Fruit fly (Drosophila melanogaster) whole organism, embryonic: ENCODE data around the gene Mur2B.

Experiments
- Atf6 ChIP-seq: fragments of 200-800 bp; sonication (Bioruptor generic); IDR thresholded peaks from 2 replicates; pipeline ENCODE4 v1.3.6; 2022; ENCODE audit warnings: missing biosample characterization, missing genetic modification characterization
- Blimp-1 ChIP-seq: fragments of 200-800 bp; sonication (Bioruptor generic); optimal IDR thresholded peaks from 3 replicates; lab custom pipeline; 2018; ENCODE audit warnings: missing biosample characterization, missing genetic modification characterization, mild to moderate bottlenecking, moderate library complexity, missing genetic modification reagents
- BtbVII ChIP-seq: fragments of 200-800 bp; sonication (Bioruptor generic); optimal IDR thresholded peaks from 3 replicates; lab custom pipeline; 2017; ENCODE audit warnings: missing biosample characterization, mild to moderate bottlenecking, missing genetic modification characterization
- CG11398 ChIP-seq: fragments of 200-800 bp; sonication (Bioruptor generic); optimal IDR thresholded peaks from 2 replicates; lab custom pipeline; 2016; ENCODE audit warnings: missing biosample characterization, missing genetic modification characterization
- CG12299 ChIP-seq: fragments of 200-800 bp; sonication (Bioruptor generic); optimal IDR thresholded peaks from 2 replicates; lab custom pipeline; 2018; ENCODE audit warnings: missing biosample characterization, mild to moderate bottlenecking, missing genetic modification characterization
- CG15696 ChIP-seq: fragments of 200-800 bp; sonication (Bioruptor generic); optimal IDR thresholded peaks from 2 replicates; lab custom pipeline; 2019; ENCODE audit warnings: missing biosample characterization, mild to moderate bottlenecking, missing genetic modification characterization, moderate library complexity
- CG17802 ChIP-seq: fragments of 200-800 bp; sonication (Bioruptor generic); optimal IDR thresholded peaks from 2 replicates; lab custom pipeline; 2018; ENCODE audit warnings: missing biosample characterization, mild to moderate bottlenecking, missing genetic modification characterization, moderate library complexity
- CG18476 ChIP-seq: fragments of 200-800 bp; sonication (Bioruptor generic); optimal IDR thresholded peaks from 2 replicates; lab custom pipeline; 2016; ENCODE audit warnings: missing biosample characterization, mild to moderate bottlenecking, missing genetic modification characterization
- CG34422 ChIP-seq: fragments of 200-800 bp; sonication (Bioruptor generic); IDR thresholded peaks from 3 replicates; pipeline ENCODE4 v1.3.6; 2022; ENCODE audit warnings: missing biosample characterization, missing genetic modification characterization
- CG4282 ChIP-seq: fragments of 200-800 bp; sonication (Bioruptor generic); optimal IDR thresholded peaks from 2 replicates; lab custom pipeline; 2016; ENCODE audit warnings: missing biosample characterization, missing genetic modification characterization
- CG4328 ChIP-seq: fragments of 200-800 bp; sonication (Bioruptor generic); optimal IDR thresholded peaks from 3 replicates; lab custom pipeline; 2017; ENCODE audit warnings: missing biosample characterization, missing genetic modification reagents, missing genetic modification characterization
- CG4707 ChIP-seq: fragments of 200-800 bp; sonication (Bioruptor generic); optimal IDR thresholded peaks from 2 replicates; lab custom pipeline; 2018; ENCODE audit warnings: missing biosample characterization, mild to moderate bottlenecking, missing genetic modification characterization, moderate library complexity
- CG5180 ChIP-seq: fragments of 200-800 bp; sonication (Bioruptor generic); optimal IDR thresholded peaks from 3 replicates; lab custom pipeline; 2017; ENCODE audit warnings: missing biosample characterization, missing genetic modification characterization, mild to moderate bottlenecking, moderate library complexity, missing genetic modification reagents
- CG7745 ChIP-seq: fragments of 200-800 bp; sonication (Bioruptor generic); optimal IDR thresholded peaks from 2 replicates; lab custom pipeline; 2018; ENCODE audit warnings: missing biosample characterization, mild to moderate bottlenecking, missing genetic modification characterization, moderate library complexity
- CG8281 ChIP-seq: fragments of 200-800 bp; sonication (Bioruptor generic); optimal IDR thresholded peaks from 2 replicates; lab custom pipeline; 2018; ENCODE audit warnings: missing biosample characterization, mild to moderate bottlenecking, missing genetic modification characterization, moderate library complexity
- CG8924 ChIP-seq: fragments of 200-800 bp; optimal IDR thresholded peaks from 3 replicates; lab custom pipeline; 2019; ENCODE audit warnings: missing biosample characterization, mild to moderate bottlenecking, missing genetic modification characterization, moderate library complexity
- CG8944 ChIP-seq: fragments of 200-800 bp; sonication (Bioruptor generic); optimal IDR thresholded peaks from 3 replicates; lab custom pipeline; 2016; ENCODE audit warnings: missing biosample characterization, missing genetic modification characterization
- Deaf1 ChIP-seq: fragments of 200-800 bp; optimal IDR thresholded peaks from 3 replicates; lab custom pipeline; 2019; ENCODE audit warnings: missing biosample characterization, mild to moderate bottlenecking, missing genetic modification characterization, moderate library complexity
- Eip74EF ChIP-seq, 2 experiments: fragments of 200-800 bp in 1 of 2; fragments of >200 bp in 1 of 2; sonication (Bioruptor generic) in 1 of 2; optimal IDR thresholded peaks; 2 replicates each; lab custom pipeline; 2017 to 2019; ENCODE audit warnings: missing biosample characterization in 2 of 2, missing genetic modification characterization in 2 of 2, mild to moderate bottlenecking in 1 of 2, moderate library complexity in 1 of 2
- Ets97D ChIP-seq: fragments of 200-800 bp; sonication (Bioruptor generic); optimal IDR thresholded peaks from 3 replicates; lab custom pipeline; 2016; ENCODE audit warnings: missing biosample characterization, missing genetic modification characterization
- Fer1 ChIP-seq: fragments of 200-800 bp; sonication (Bioruptor generic); optimal IDR thresholded peaks from 2 replicates; lab custom pipeline; 2017; ENCODE audit warnings: missing biosample characterization, mild to moderate bottlenecking, missing genetic modification characterization
- H15 ChIP-seq: fragments of 200-800 bp; sonication (Bioruptor generic); IDR thresholded peaks from 3 replicates; pipeline ENCODE4 v1.3.6; 2022; ENCODE audit warnings: missing biosample characterization, missing genetic modification characterization
- HLHmδ ChIP-seq: fragments of 200-800 bp; sonication (Bioruptor generic); optimal IDR thresholded peaks from 2 replicates; lab custom pipeline; 2018; ENCODE audit warnings: missing biosample characterization, mild to moderate bottlenecking, missing genetic modification characterization, moderate library complexity
- Kr ChIP-seq: fragments of 200-800 bp; sonication (Bioruptor generic); optimal IDR thresholded peaks from 2 replicates; lab custom pipeline; 2017; ENCODE audit warnings: missing biosample characterization, mild to moderate bottlenecking, missing genetic modification characterization
- Lim3 ChIP-seq: fragments of 200-800 bp; sonication (Bioruptor generic); IDR thresholded peaks from 2 replicates; pipeline ENCODE4 v1.3.6; 2022; ENCODE audit warnings: missing biosample characterization, missing genetic modification characterization
- MBD-R2 ChIP-seq: fragments of 200-800 bp; sonication (Bioruptor generic); IDR thresholded peaks from 2 replicates; pipeline ENCODE4 v1.3.6; 2022; ENCODE audit warnings: missing biosample characterization, missing genetic modification characterization
- NC2β ChIP-seq: fragments of 200-800 bp; sonication (Bioruptor generic); optimal IDR thresholded peaks from 2 replicates; lab custom pipeline; 2016; ENCODE audit warnings: missing biosample characterization, missing genetic modification characterization
- Ravus ChIP-seq: fragments of 200-800 bp; sonication (Bioruptor generic); IDR thresholded peaks from 2 replicates; pipeline ENCODE4 v1.3.6; 2022; ENCODE audit warnings: missing biosample characterization, missing genetic modification characterization
- Six4 ChIP-seq: fragments of 200-800 bp; sonication (Bioruptor generic); optimal IDR thresholded peaks from 2 replicates; lab custom pipeline; 2016; ENCODE audit warnings: missing biosample characterization, missing genetic modification characterization
- Ssrp ChIP-seq: fragments of 200-800 bp; sonication (Bioruptor generic); optimal IDR thresholded peaks from 2 replicates; lab custom pipeline; 2018; ENCODE audit warnings: missing biosample characterization, mild to moderate bottlenecking, missing genetic modification characterization, moderate library complexity
- Taf1 ChIP-seq: fragments of 200-800 bp; sonication (Bioruptor generic); IDR thresholded peaks from 2 replicates; pipeline ENCODE4 v1.3.6; 2022; ENCODE audit warnings: missing biosample characterization, missing genetic modification characterization
- ara ChIP-seq: fragments of 200-800 bp; sonication (Bioruptor generic); IDR thresholded peaks from 2 replicates; pipeline ENCODE4 v1.3.6; 2022; ENCODE audit warnings: missing biosample characterization, missing genetic modification characterization
- cas ChIP-seq: fragments of 200-800 bp; sonication (Bioruptor generic); IDR thresholded peaks from 2 replicates; pipeline ENCODE4 v1.3.6; 2022; ENCODE audit warnings: missing biosample characterization, missing genetic modification characterization
- chm ChIP-seq: fragments of 200-800 bp; sonication (Bioruptor generic); IDR thresholded peaks from 2 replicates; pipeline ENCODE4 v1.3.6; 2022; ENCODE audit warnings: missing biosample characterization, missing genetic modification characterization
- chn ChIP-seq: fragments of 200-800 bp; sonication (Bioruptor generic); optimal IDR thresholded peaks from 2 replicates; lab custom pipeline; 2016; ENCODE audit warnings: missing biosample characterization, missing genetic modification characterization
- dmrt99B ChIP-seq: fragments of 200-800 bp; sonication (Bioruptor generic); optimal IDR thresholded peaks from 2 replicates; lab custom pipeline; 2018; ENCODE audit warnings: missing biosample characterization, mild to moderate bottlenecking, missing genetic modification characterization, moderate library complexity
- ems ChIP-seq: fragments of 200-800 bp; sonication (Bioruptor generic); optimal IDR thresholded peaks from 3 replicates; lab custom pipeline; 2016; ENCODE audit warnings: missing biosample characterization, missing genetic modification characterization
- exex ChIP-seq: fragments of 200-800 bp; sonication (Bioruptor generic); optimal IDR thresholded peaks from 4 replicates; lab custom pipeline; 2018; ENCODE audit warnings: missing biosample characterization, mild to moderate bottlenecking, missing genetic modification characterization, moderate library complexity
- ind ChIP-seq: fragments of 200-800 bp; sonication (Bioruptor generic); optimal IDR thresholded peaks from 3 replicates; lab custom pipeline; 2016; ENCODE audit warnings: missing biosample characterization, missing genetic modification characterization
- insv ChIP-seq, 2 experiments: fragments of 200-800 bp; sonication (Bioruptor generic); optimal IDR thresholded peaks; 3 replicates each; lab custom pipeline; 2016 to 2018; ENCODE audit warnings: missing biosample characterization in 2 of 2, missing genetic modification characterization in 2 of 2
- lbe ChIP-seq: fragments of 200-800 bp; sonication (Bioruptor generic); optimal IDR thresholded peaks from 2 replicates; lab custom pipeline; 2016; ENCODE audit warnings: missing biosample characterization, mild to moderate bottlenecking, missing genetic modification characterization
- pb ChIP-seq: fragments of 200-800 bp; sonication (Bioruptor generic); optimal IDR thresholded peaks from 3 replicates; lab custom pipeline; 2016; ENCODE audit warnings: missing biosample characterization, missing genetic modification characterization
- pita ChIP-seq: fragments of 200-800 bp; sonication (Bioruptor generic); optimal IDR thresholded peaks from 2 replicates; lab custom pipeline; 2017; ENCODE audit warnings: missing biosample characterization, mild to moderate bottlenecking, missing genetic modification characterization
- sd ChIP-seq: fragments of 200-800 bp; sonication (Bioruptor generic); optimal IDR thresholded peaks from 3 replicates; lab custom pipeline; 2018; ENCODE audit warnings: missing biosample characterization, mild to moderate bottlenecking, missing genetic modification characterization, moderate library complexity
- sens-2 ChIP-seq: fragments of 200-800 bp; sonication (Bioruptor generic); IDR thresholded peaks from 2 replicates; pipeline ENCODE4 v1.3.6; 2022; ENCODE audit warnings: missing biosample characterization, missing genetic modification characterization
- sisA ChIP-seq: fragments of 200-800 bp; sonication (Bioruptor generic); IDR thresholded peaks from 2 replicates; pipeline ENCODE4 v1.3.6; 2022; ENCODE audit warnings: missing biosample characterization, missing genetic modification characterization
- sna ChIP-seq: fragments of 200-800 bp; sonication (Bioruptor generic); IDR thresholded peaks from 2 replicates; pipeline ENCODE4 v1.3.6; 2022; ENCODE audit warnings: missing biosample characterization, missing genetic modification characterization; ENCODE audit not compliant: partially characterized antibody
- zfh1 ChIP-seq: fragments of 200-800 bp; sonication (Bioruptor generic); IDR thresholded peaks from 3 replicates; pipeline ENCODE4 v1.3.6; 2022; ENCODE audit warnings: missing biosample characterization, missing genetic modification characterization
- zfh2 ChIP-seq: fragments of 200-800 bp; sonication (Bioruptor generic); optimal IDR thresholded peaks from 2 replicates; lab custom pipeline; 2016; ENCODE audit warnings: missing biosample characterization, missing genetic modification characterization

Mur2B gene

DNA sequence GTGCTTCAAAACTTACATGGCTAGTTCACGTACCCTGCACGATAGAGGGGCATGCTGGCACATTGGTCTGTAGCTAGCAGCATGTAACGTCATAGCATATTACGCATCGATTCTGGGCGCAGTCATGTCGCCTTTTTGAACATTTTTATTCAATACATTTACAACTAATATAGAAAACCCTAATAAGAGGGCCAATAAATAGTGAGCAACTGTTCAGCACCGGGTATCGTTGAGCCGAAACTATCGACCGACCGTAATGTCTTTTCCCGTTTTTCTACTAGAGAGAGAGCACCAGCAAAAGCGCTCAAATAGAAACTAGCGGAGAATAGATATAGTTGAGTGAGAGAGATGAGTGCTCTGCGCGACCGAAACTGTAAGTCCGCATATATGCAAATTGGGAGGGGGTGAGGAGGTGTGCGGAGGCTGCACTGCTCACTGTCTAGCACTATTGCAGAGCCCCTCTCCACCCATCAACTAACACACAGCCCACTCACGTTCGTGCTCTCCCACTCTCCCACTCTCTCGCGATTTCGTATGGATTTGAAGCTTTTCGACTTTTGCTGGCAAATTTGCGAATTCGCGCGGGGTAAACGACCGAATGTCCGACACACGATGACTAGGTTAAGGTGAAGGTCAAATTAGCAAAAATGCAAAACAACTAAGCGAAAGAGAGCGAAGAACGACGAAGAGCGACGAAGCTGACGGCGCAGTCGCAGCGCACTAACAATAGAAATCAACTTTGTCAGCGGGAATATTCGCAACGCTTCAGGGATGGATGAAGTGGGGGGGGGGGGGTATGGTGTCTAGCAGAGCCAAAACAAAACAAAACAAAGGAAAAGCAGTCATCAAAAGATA lies 49.6 kb downstream of the Mur2B start (continued):
- TF ChIP-seq Kr (GFP tag; lab: Kevin White, UChicago) (no peak), NC2β (peak; percentile 74), CG34422 (GFP tag; lab: Robert Waterston, UW) (peak; percentile 86), Eip74EF (GFP tag; optimal IDR thresholded peaks at IDR 0.05; lab: Kevin White, UChicago) (peak in 1 of 2 experiments; percentile 71), zfh1 (GFP tag; lab: Robert Waterston, UW) (peak; percentile 73), sd (tag; lab: Kevin White, UChicago) (peak; percentile 41), dmrt99B (tag; lab: Kevin White, UChicago) (peak; percentile 85), CG4282 (no peak), Deaf1 (tag; lab: Kevin White, UChicago) (peak; percentile 41), zfh2 (GFP tag; lab: Kevin White, UChicago) (peak; percentile 90), CG15696 (no peak), CG8944 (GFP tag; lab: Kevin White, UChicago) (peak; percentile 72), CG8924 (tag; lab: Kevin White, UChicago) (peak; percentile 70), Six4 (peak; percentile 61), H15 (peak; percentile 83), CG4328 (GFP tag; lab: Kevin White, UChicago) (peak; percentile 20), CG7745 (tag; lab: Kevin White, UChicago) (no peak), ind (GFP tag; lab: Kevin White, UChicago) (peak; percentile 85), pita (no peak), insv (GFP tag; optimal IDR thresholded peaks at IDR 0.05; lab: Kevin White, UChicago) (no peak), Fer1 (GFP tag; lab: Kevin White, UChicago) (no peak), lbe (GFP tag; lab: Kevin White, UChicago) (no peak), ems (peak; percentile 75), chn (GFP tag; lab: Kevin White, UChicago) (peak; percentile 75), CG17802 (tag; lab: Kevin White, UChicago) (peak; percentile 21), BtbVII (GFP tag; lab: Kevin White, UChicago) (peak; percentile 71), CG18476 (peak; percentile 71), CG11398 (GFP tag; lab: Kevin White, UChicago) (peak; percentile 66), sisA (peak; percentile 82), sens-2 (GFP tag; lab: Robert Waterston, UW) (no peak), chm (no peak), CG12299 (no peak), sna (GFP tag; lab: Robert Waterston, UW) (no peak), Blimp-1 (peak; percentile 61), CG5180 (GFP tag; lab: Kevin White, UChicago) (peak; percentile 8), pb (GFP tag; lab: Kevin White, UChicago) (peak; percentile 36), ara (GFP tag; lab: Robert Waterston, UW) (peak; percentile 72), CG4707 (no peak), Lim3 (peak; percentile 32; the same call in 1 of the 2 replicates), Taf1 (GFP tag; lab: Robert Waterston, UW) (peak; percentile 73), Ssrp (tag; lab: Kevin White, UChicago) (peak; percentile 69), Atf6 (peak; percentile 89), cas (GFP tag; lab: Robert Waterston, UW) (0 out of 2 replicates have a peak, but pooled peaks have one; percentile 14), HLHmδ (no peak), Ravus (GFP tag; lab: Robert Waterston, UW) (peak; percentile 68), MBD-R2 (GFP tag; lab: Robert Waterston, UW) (peak; percentile 59), Ets97D (GFP tag; lab: Kevin White, UChicago) (peak; percentile 49), exex (tag; lab: Kevin White, UChicago) (peak; percentile 21), CG8281 (peak; percentile 24)
